Worm (Caenorhabditis elegans) whole organism, midembryonic: ENCODE measurements around the gene mbl-1.

Source experiments
- T22C8.4 ChIP-seq: fragments of 200-800 bp; sonication (Bioruptor generic); IDR thresholded peaks from 2 replicates; pipeline ENCODE4 v1.3.6; 2022; ENCODE audit warnings: missing genetic modification characterization, missing compliant biosample characterization
- cog-1 ChIP-seq: sonication (generic microtip); optimal IDR thresholded peaks from 2 replicates; lab custom pipeline; 2016; ENCODE audit warnings: missing genetic modification characterization, missing compliant biosample characterization

- 0 out of 2 replicates have a peak, but pooled peaks have one; percentile 10 for TF ChIP-seq T22C8.4 (GFP tag; lab: Robert Waterston, UW)
- TF ChIP-seq cog-1 (tag; lab: Kevin White, UChicago) = no peak
Measured at ce11 chrX:16930663-16931097, 47.7 kb upstream of the mbl-1 start.
